Worm (Caenorhabditis elegans) whole organism, L3 larva: Measurements from ENCODE around the gene dhrs-4.
A peak's percentile ranks its signal among the peaks of the same experiment; 100 is the strongest.

Source experiments
- R02D3.7 ChIP-seq: fragments of 150-350 bp; optimal IDR thresholded peaks from 2 replicates; lab custom pipeline; 2014; ENCODE audit warnings: missing biosample characterization, missing genetic modification characterization
- ZK546.5 ChIP-seq: sonication (generic microtip); optimal IDR thresholded peaks from 2 replicates; lab custom pipeline; 2017; ENCODE audit warnings: missing biosample characterization, missing genetic modification characterization
- aly-2 ChIP-seq: fragments of 150-350 bp; optimal IDR thresholded peaks from 2 replicates; lab custom pipeline; 2014; ENCODE audit warnings: missing biosample characterization, missing genetic modification characterization
- ama-1 ChIP-seq: fragments of 150-350 bp; optimal IDR thresholded peaks from 2 replicates; lab custom pipeline; 2018
- ceh-9 ChIP-seq: sonication (generic microtip); optimal IDR thresholded peaks from 2 replicates; lab custom pipeline; 2018; ENCODE audit warnings: missing biosample characterization, missing genetic modification characterization
- daf-12 ChIP-seq: fragments of 150-350 bp; optimal IDR thresholded peaks from 2 replicates; lab custom pipeline; 2014; ENCODE audit warnings: missing biosample characterization, missing genetic modification reagents, missing genetic modification characterization
- egl-27 ChIP-seq: sonication (generic microtip); optimal IDR thresholded peaks from 4 replicates; lab custom pipeline; 2017; ENCODE audit warnings: missing biosample characterization, missing genetic modification reagents, missing genetic modification characterization
- egl-5 ChIP-seq: fragments of 150-350 bp; optimal IDR thresholded peaks from 2 replicates; lab custom pipeline; 2017; ENCODE audit warnings: missing biosample characterization, missing genetic modification reagents, missing genetic modification characterization, inconsistent platforms
- elt-2 ChIP-seq: sonication (generic microtip); optimal IDR thresholded peaks from 2 replicates; lab custom pipeline; 2016; ENCODE audit warnings: missing genetic modification reagents, mild to moderate bottlenecking, missing genetic modification characterization, missing compliant biosample characterization
- eor-1 ChIP-seq, 2 experiments: fragments of 150-350 bp; optimal IDR thresholded peaks; 2 replicates each; lab custom pipeline; 2014 to 2018; ENCODE audit warnings: missing biosample characterization in 2 of 2, missing genetic modification characterization in 2 of 2
- fkh-10 ChIP-seq: sonication (generic microtip); optimal IDR thresholded peaks from 2 replicates; lab custom pipeline; 2017; ENCODE audit warnings: missing biosample characterization, missing genetic modification reagents, missing genetic modification characterization
- fkh-2 ChIP-seq: fragments of 150-350 bp; optimal IDR thresholded peaks from 2 replicates; lab custom pipeline; 2014; ENCODE audit warnings: missing biosample characterization, missing genetic modification reagents, missing genetic modification characterization
- fos-1 ChIP-seq: fragments of 150-350 bp; optimal IDR thresholded peaks from 2 replicates; lab custom pipeline; 2014; ENCODE audit warnings: missing biosample characterization, missing genetic modification characterization
- hmg-11 ChIP-seq: sonication (generic microtip); optimal IDR thresholded peaks from 2 replicates; lab custom pipeline; 2016; ENCODE audit warnings: missing genetic modification characterization, missing compliant biosample characterization
- lin-15B ChIP-seq: fragments of 150-350 bp; optimal IDR thresholded peaks from 2 replicates; lab custom pipeline; 2014; ENCODE audit warnings: missing biosample characterization, missing genetic modification characterization
- lin-39 ChIP-seq: fragments of 150-350 bp; optimal IDR thresholded peaks from 2 replicates; lab custom pipeline; 2018; ENCODE audit warnings: missing biosample characterization, missing genetic modification reagents, missing genetic modification characterization
- mml-1 ChIP-seq: fragments of 150-350 bp; sonication (generic microtip); optimal IDR thresholded peaks from 3 replicates; lab custom pipeline; 2014; ENCODE audit warnings: missing biosample characterization, missing genetic modification characterization
- nfya-1 ChIP-seq: sonication (generic microtip); optimal IDR thresholded peaks from 2 replicates; lab custom pipeline; 2017; ENCODE audit warnings: missing genetic modification characterization, mild to moderate bottlenecking, missing compliant biosample characterization, antibody characterized with exemption, moderate library complexity; ENCODE audit not compliant: insufficient read depth
- nhr-12 ChIP-seq: fragments of 150-350 bp; optimal IDR thresholded peaks from 2 replicates; lab custom pipeline; 2014; ENCODE audit warnings: missing biosample characterization, missing genetic modification characterization
- nhr-23 ChIP-seq: fragments of 150-350 bp; optimal IDR thresholded peaks from 2 replicates; lab custom pipeline; 2014; ENCODE audit warnings: missing biosample characterization, missing genetic modification reagents, missing genetic modification characterization
- nhr-25 ChIP-seq: sonication (generic microtip); optimal IDR thresholded peaks from 2 replicates; lab custom pipeline; 2017; ENCODE audit warnings: missing biosample characterization, missing genetic modification characterization
- nhr-28 ChIP-seq: fragments of 150-350 bp; optimal IDR thresholded peaks from 2 replicates; lab custom pipeline; 2014; ENCODE audit warnings: missing biosample characterization, missing genetic modification characterization
- nhr-43 ChIP-seq: sonication (generic microtip); optimal IDR thresholded peaks from 2 replicates; lab custom pipeline; 2016; ENCODE audit warnings: mild to moderate bottlenecking, missing genetic modification characterization, missing compliant biosample characterization; ENCODE audit not compliant: poor library complexity, severe bottlenecking
- pha-4 ChIP-seq: fragments of 150-350 bp; optimal IDR thresholded peaks from 2 replicates; lab custom pipeline; 2014; ENCODE audit warnings: missing biosample characterization, missing genetic modification reagents, missing genetic modification characterization
- pqm-1 ChIP-seq: fragments of 150-350 bp; optimal IDR thresholded peaks from 2 replicates; lab custom pipeline; 2017; ENCODE audit warnings: missing biosample characterization, missing genetic modification characterization, inconsistent platforms
- tbx-2 ChIP-seq: sonication (generic microtip); optimal IDR thresholded peaks from 2 replicates; lab custom pipeline; 2016; ENCODE audit warnings: mild to moderate bottlenecking, missing genetic modification characterization, missing compliant biosample characterization
- unc-39 ChIP-seq: sonication (generic microtip); optimal IDR thresholded peaks from 4 replicates; lab custom pipeline; 2017; ENCODE audit warnings: missing biosample characterization, missing genetic modification characterization
- unc-62 ChIP-seq: fragments of 150-350 bp; sonication (generic microtip); optimal IDR thresholded peaks from 4 replicates; lab custom pipeline; 2014; ENCODE audit warnings: missing biosample characterization, missing genetic modification reagents, missing genetic modification characterization
- zag-1 ChIP-seq: fragments of 150-350 bp; optimal IDR thresholded peaks from 2 replicates; lab custom pipeline; 2014; ENCODE audit warnings: missing biosample characterization, missing genetic modification characterization
- ztf-11 ChIP-seq: fragments of 150-350 bp; optimal IDR thresholded peaks from 2 replicates; lab custom pipeline; 2014; ENCODE audit warnings: missing biosample characterization, missing genetic modification characterization

Gene dhrs-4

ce11 chrV:12922308-12922707 is at the start of gene dhrs-4:
Gene dhrs-4 (plus strand): TSS chrV:12922608.
- no peak for TF ChIP-seq aly-2 (tag; lab: Kevin White, UChicago)
- TF ChIP-seq ama-1 (lab: Kevin White, UChicago) = no peak
- peak; percentile 10 for TF ChIP-seq pqm-1 (tag; lab: Kevin White, UChicago)
- TF ChIP-seq egl-27 = no peak
- no peak for TF ChIP-seq eor-1 (tag; optimal IDR thresholded peaks at IDR 0.05; lab: Kevin White, UChicago)
- TF ChIP-seq unc-39 (tag; lab: Kevin White, UChicago) = no peak
- TF ChIP-seq elt-2 (tag; lab: Kevin White, UChicago) = peak; percentile 6
- no peak for TF ChIP-seq mml-1 (tag; lab: Kevin White, UChicago)
- TF ChIP-seq pha-4 (tag; lab: Kevin White, UChicago) = no peak
- no peak for TF ChIP-seq zag-1 (tag; lab: Kevin White, UChicago)
- no peak for TF ChIP-seq nfya-1 (tag; lab: Kevin White, UChicago)
- no peak for TF ChIP-seq nhr-23 (tag; lab: Kevin White, UChicago)

ce11 chrV:12875850-12876249 is 46.6 kb upstream of the dhrs-4 start:
- TF ChIP-seq nhr-43 (peak; percentile 18), nhr-25 (tag; lab: Kevin White, UChicago) (peak; percentile 48), ZK546.5 (tag; lab: Kevin White, UChicago) (no peak)

ce11 chrV:12876708-12877107 is 45.7 kb upstream of the dhrs-4 start:
- TF ChIP-seq pqm-1 (tag; lab: Kevin White, UChicago) (peak; percentile 73), nhr-25 (tag; lab: Kevin White, UChicago) (no peak), elt-2 (tag; lab: Kevin White, UChicago) (peak; percentile 73)

ce11 chrV:12877579-12877978 is 44.8 kb upstream of the dhrs-4 start:
- TF ChIP-seq nhr-12 (tag; lab: Kevin White, UChicago) (no peak), fkh-2 (tag; lab: Kevin White, UChicago) (no peak), lin-15B (tag; lab: Kevin White, UChicago) (no peak), elt-2 (tag; lab: Kevin White, UChicago) (peak; percentile 19), daf-12 (tag; lab: Kevin White, UChicago) (no peak)

ce11 chrV:12879349-12879748 is 43.1 kb upstream of the dhrs-4 start:
- TF ChIP-seq nhr-25 (tag; lab: Kevin White, UChicago) = peak; percentile 70
- TF ChIP-seq lin-39 (tag; lab: Kevin White, UChicago) = no peak
- TF ChIP-seq aly-2 (tag; lab: Kevin White, UChicago) = no peak
- TF ChIP-seq ama-1 (lab: Kevin White, UChicago) = peak; percentile 36
- TF ChIP-seq fos-1 (tag; lab: Kevin White, UChicago) = no peak
- peak; percentile 13 for TF ChIP-seq nhr-43
- TF ChIP-seq ceh-9 (tag; lab: Kevin White, UChicago) = no peak
- no peak for TF ChIP-seq egl-5 (tag; lab: Kevin White, UChicago)
- TF ChIP-seq, all 47 proteins: peak for 3

ce11 chrV:12881396-12881795 is 41.0 kb upstream of the dhrs-4 start:
- no peak for TF ChIP-seq ceh-9 (tag; lab: Kevin White, UChicago)
- TF ChIP-seq nhr-25 (tag; lab: Kevin White, UChicago) = peak; percentile 5

- TF ChIP-seq fkh-10 (GFP tag; lab: Kevin White, UChicago) (no peak), pha-4 (tag; lab: Kevin White, UChicago) (no peak), hmg-11 (tag; lab: Kevin White, UChicago) (no peak), nhr-28 (no peak), R02D3.7 (tag; lab: Kevin White, UChicago) (no peak), ztf-11 (tag; lab: Kevin White, UChicago) (no peak), tbx-2 (tag; lab: Kevin White, UChicago) (no peak), fkh-2 (tag; lab: Kevin White, UChicago) (no peak), unc-62 (no peak)
Observed at ce11 chrV:12882370-12882769, 40.0 kb upstream of the dhrs-4 start.
